Worm (Caenorhabditis elegans) whole organism, midembryonic: ENCODE results near the gene cest-28.

Source experiments
- cog-1 ChIP-seq: sonication (generic microtip); optimal IDR thresholded peaks from 2 replicates; lab custom pipeline; 2016; ENCODE audit warnings: missing genetic modification characterization, missing compliant biosample characterization
- flt-1 ChIP-seq: fragments of 200-800 bp; sonication (Bioruptor generic); IDR thresholded peaks from 2 replicates; pipeline ENCODE4 v1.3.6; 2022; ENCODE audit warnings: missing genetic modification characterization, missing compliant biosample characterization
- klf-2 ChIP-seq: fragments of 200-800 bp; sonication (Bioruptor generic); conservative IDR thresholded peaks from 2 replicates; pipeline ENCODE4 v1.3.6; 2022; ENCODE audit warnings: missing genetic modification reagents, missing genetic modification characterization, missing compliant biosample characterization
- med-1 ChIP-seq: sonication (generic microtip); optimal IDR thresholded peaks from 2 replicates; lab custom pipeline; 2017; ENCODE audit warnings: missing genetic modification characterization, mild to moderate bottlenecking, missing compliant biosample characterization, antibody characterized with exemption, missing genetic modification reagents; ENCODE audit not compliant: insufficient read depth
- ref-1 ChIP-seq: fragments of 200-800 bp; sonication (Bioruptor generic); conservative IDR thresholded peaks from 2 replicates; pipeline ENCODE4 v1.3.6; 2022; ENCODE audit warnings: missing genetic modification reagents, missing genetic modification characterization, missing compliant biosample characterization
- tab-1 ChIP-seq: fragments of 200-800 bp; sonication (Bioruptor generic); IDR thresholded peaks from 2 replicates; pipeline ENCODE4 v1.3.6; 2022; ENCODE audit warnings: missing genetic modification characterization, missing compliant biosample characterization
- ztf-23 ChIP-seq: fragments of 200-800 bp; sonication (Bioruptor generic); IDR thresholded peaks from 2 replicates; pipeline ENCODE4 v1.3.6; 2022; ENCODE audit warnings: missing genetic modification reagents, missing genetic modification characterization, missing compliant biosample characterization
- ztf-29 ChIP-seq: fragments of 200-800 bp; sonication (Bioruptor generic); IDR thresholded peaks from 2 replicates; pipeline ENCODE4 v1.3.6; 2022; ENCODE audit warnings: missing genetic modification reagents, missing genetic modification characterization, missing compliant biosample characterization

ce11 chrV:6688392-6688791, 18.8 kb downstream of the cest-28 start, which contains the start of gene K11G9.5:
- no peak for TF ChIP-seq flt-1 (GFP tag; lab: Robert Waterston, UW)
- no peak for TF ChIP-seq ztf-23 (GFP tag; lab: Robert Waterston, UW)
- no peak for TF ChIP-seq tab-1 (GFP tag; lab: Robert Waterston, UW)
- no peak for TF ChIP-seq klf-2 (GFP tag; lab: Robert Waterston, UW)
- TF ChIP-seq cog-1 (tag; lab: Kevin White, UChicago), result no peak
- TF ChIP-seq ztf-29, result no peak
- no peak for TF ChIP-seq ref-1
- TF ChIP-seq med-1 (GFP tag; lab: Kevin White, UChicago), result no peak
